Worm (Caenorhabditis elegans) whole organism, L1 larva: Measurements from ENCODE around the gene nhr-182.
A peak's percentile ranks its signal among the peaks of the same experiment; 100 is the strongest.

Source experiments
- C04F5.9 ChIP-seq: sonication (generic microtip); optimal IDR thresholded peaks from 2 replicates; lab custom pipeline; 2016; ENCODE audit warnings: missing genetic modification characterization, missing compliant biosample characterization
- F16B12.6 ChIP-seq: fragments of 150-350 bp; optimal IDR thresholded peaks from 2 replicates; lab custom pipeline; 2014; ENCODE audit warnings: missing biosample characterization, missing genetic modification characterization
- blmp-1 ChIP-seq: fragments of 150-350 bp; optimal IDR thresholded peaks from 2 replicates; lab custom pipeline; 2014; ENCODE audit warnings: missing biosample characterization, missing genetic modification characterization
- ceh-63 ChIP-seq: fragments of 200-800 bp; sonication (Bioruptor generic); optimal IDR thresholded peaks from 2 replicates; lab custom pipeline; 2018; ENCODE audit warnings: mild to moderate bottlenecking, missing genetic modification characterization, missing compliant biosample characterization
- ceh-82 ChIP-seq, 3 experiments: fragments of 150-350 bp in 1 of 3; sonication (generic microtip) in 2 of 3; optimal IDR thresholded peaks; 2 replicates each; lab custom pipeline; 2014 to 2017; ENCODE audit warnings: missing biosample characterization in 3 of 3, missing genetic modification characterization in 3 of 3
- ces-1 ChIP-seq: fragments of 150-350 bp; optimal IDR thresholded peaks from 2 replicates; lab custom pipeline; 2014; ENCODE audit warnings: missing biosample characterization, missing genetic modification reagents, missing genetic modification characterization
- dpl-1 ChIP-seq, 3 experiments: fragments of 150-350 bp in 2 of 3; sonication (generic microtip) in 1 of 3; optimal IDR thresholded peaks; 2 replicates each; lab custom pipeline; 2014 to 2017; ENCODE audit warnings: missing biosample characterization in 3 of 3, missing genetic modification characterization in 3 of 3, missing genetic modification reagents in 3 of 3
- efl-1 ChIP-seq, 4 experiments: fragments of 150-350 bp; optimal IDR thresholded peaks in 3 of 4; peaks in 1 of 4; 1 replicate in 1 of 4; 2 replicates in 3 of 4; lab custom pipeline; 2014; ENCODE audit warnings: missing biosample characterization in 2 of 4, missing genetic modification characterization in 2 of 4, missing genetic modification reagents in 2 of 4
- elt-2 ChIP-seq: sonication (generic microtip); optimal IDR thresholded peaks from 2 replicates; lab custom pipeline; 2016; ENCODE audit warnings: missing genetic modification characterization, mild to moderate bottlenecking, inconsistent platforms, missing compliant biosample characterization, missing genetic modification reagents
- elt-3 ChIP-seq, 6 experiments: fragments of 150-350 bp in 1 of 6; sonication (generic microtip); optimal IDR thresholded peaks; 2 replicates each; lab custom pipeline; 2017 to 2018; ENCODE audit warnings: missing biosample characterization in 6 of 6, missing genetic modification characterization in 6 of 6, inconsistent platforms in 1 of 6
- ets-5 ChIP-seq: fragments of 200-800 bp; sonication (Bioruptor generic); IDR thresholded peaks from 2 replicates; pipeline ENCODE4 v1.3.6; 2022; ENCODE audit warnings: missing genetic modification characterization, missing compliant biosample characterization
- fkh-4 ChIP-seq: sonication (generic microtip); optimal IDR thresholded peaks from 2 replicates; lab custom pipeline; 2016; ENCODE audit warnings: missing compliant biosample characterization, missing genetic modification characterization, borderline replicate concordance
- fkh-8 ChIP-seq: sonication (generic microtip); optimal IDR thresholded peaks from 2 replicates; lab custom pipeline; 2016; ENCODE audit warnings: mild to moderate bottlenecking, missing genetic modification characterization, missing compliant biosample characterization
- hlh-17 ChIP-seq: fragments of 200-800 bp; sonication (Bioruptor generic); optimal IDR thresholded peaks from 2 replicates; lab custom pipeline; 2018; ENCODE audit warnings: missing genetic modification characterization, mild to moderate bottlenecking, missing compliant biosample characterization, moderate library complexity, borderline replicate concordance
- hlh-4 ChIP-seq: sonication (generic microtip); optimal IDR thresholded peaks from 2 replicates; lab custom pipeline; 2016; ENCODE audit warnings: mild to moderate bottlenecking, missing genetic modification characterization, missing compliant biosample characterization
- isw-1 ChIP-seq: fragments of 200-800 bp; sonication (Bioruptor generic); IDR thresholded peaks from 2 replicates; pipeline ENCODE4 v1.3.6; 2022; ENCODE audit warnings: missing genetic modification characterization, missing compliant biosample characterization
- lin-15B ChIP-seq: fragments of 150-350 bp; sonication (generic microtip); optimal IDR thresholded peaks from 3 replicates; lab custom pipeline; 2014; ENCODE audit warnings: missing biosample characterization, missing genetic modification characterization
- lin-35 ChIP-seq, 2 experiments: fragments of 150-350 bp; optimal IDR thresholded peaks; 2 replicates each; lab custom pipeline; 2014; ENCODE audit warnings: missing biosample characterization in 2 of 2, missing genetic modification characterization in 2 of 2, missing genetic modification reagents in 2 of 2
- lir-3 ChIP-seq: sonication (generic microtip); optimal IDR thresholded peaks from 2 replicates; lab custom pipeline; 2016; ENCODE audit warnings: mild to moderate bottlenecking, missing genetic modification characterization, moderate library complexity, missing compliant biosample characterization; ENCODE audit not compliant: poor library complexity
- lsy-2 ChIP-seq, 2 experiments: fragments of 150-350 bp; optimal IDR thresholded peaks; 2 replicates each; lab custom pipeline; 2014; ENCODE audit warnings: missing biosample characterization in 2 of 2, missing genetic modification characterization in 2 of 2
- mep-1 ChIP-seq: fragments of 150-350 bp; optimal IDR thresholded peaks from 2 replicates; lab custom pipeline; 2014; ENCODE audit warnings: missing biosample characterization, missing genetic modification characterization
- nhr-11 ChIP-seq: fragments of 150-350 bp; optimal IDR thresholded peaks from 2 replicates; lab custom pipeline; 2014; ENCODE audit warnings: missing biosample characterization, missing genetic modification characterization
- nhr-20 ChIP-seq: sonication (generic microtip); optimal IDR thresholded peaks from 2 replicates; lab custom pipeline; 2016; ENCODE audit warnings: mild to moderate bottlenecking, missing genetic modification characterization, missing compliant biosample characterization
- nhr-47 ChIP-seq: sonication (generic microtip); optimal IDR thresholded peaks from 2 replicates; lab custom pipeline; 2016; ENCODE audit warnings: mild to moderate bottlenecking, missing genetic modification characterization, moderate library complexity, missing compliant biosample characterization
- nhr-71 ChIP-seq: sonication (generic microtip); optimal IDR thresholded peaks from 2 replicates; lab custom pipeline; 2016; ENCODE audit warnings: mild to moderate bottlenecking, missing genetic modification characterization, moderate library complexity, missing compliant biosample characterization
- nhr-76 ChIP-seq: sonication (generic microtip); optimal IDR thresholded peaks from 2 replicates; lab custom pipeline; 2017; ENCODE audit warnings: missing biosample characterization, missing genetic modification characterization
- nhr-85 ChIP-seq: sonication (generic microtip); peaks from one replicate; lab custom pipeline; 2016; ENCODE audit warnings: missing genetic modification characterization, inconsistent platforms, missing compliant biosample characterization
- pax-3 ChIP-seq: fragments of 200-800 bp; sonication (Bioruptor generic); optimal IDR thresholded peaks from 2 replicates; lab custom pipeline; 2018; ENCODE audit warnings: mild to moderate bottlenecking, missing genetic modification characterization, moderate library complexity, missing compliant biosample characterization
- pqm-1 ChIP-seq: sonication (generic microtip); optimal IDR thresholded peaks from 3 replicates; lab custom pipeline; 2017; ENCODE audit warnings: missing biosample characterization, missing genetic modification characterization
- rnt-1 ChIP-seq: sonication (generic microtip); optimal IDR thresholded peaks from 2 replicates; lab custom pipeline; 2016; ENCODE audit warnings: mild to moderate bottlenecking, missing genetic modification characterization, moderate library complexity, missing compliant biosample characterization
- skn-1 ChIP-seq: fragments of 150-350 bp; optimal IDR thresholded peaks from 2 replicates; lab custom pipeline; 2014; ENCODE audit warnings: missing biosample characterization, missing genetic modification characterization
- snpc-4 ChIP-seq: fragments of 150-350 bp; optimal IDR thresholded peaks from 2 replicates; lab custom pipeline; 2014; ENCODE audit warnings: missing biosample characterization, missing genetic modification characterization
- snu-23 ChIP-seq: sonication (generic microtip); optimal IDR thresholded peaks from 2 replicates; lab custom pipeline; 2016; ENCODE audit warnings: missing genetic modification characterization, missing compliant biosample characterization
- sptf-1 ChIP-seq: fragments of 150-350 bp; optimal IDR thresholded peaks from 2 replicates; lab custom pipeline; 2014; ENCODE audit warnings: missing biosample characterization, missing genetic modification characterization
- swsn-7 ChIP-seq: sonication (generic microtip); optimal IDR thresholded peaks from 2 replicates; lab custom pipeline; 2016; ENCODE audit warnings: missing genetic modification characterization, missing compliant biosample characterization
- unc-86 ChIP-seq: sonication (generic microtip); optimal IDR thresholded peaks from 2 replicates; lab custom pipeline; 2016; ENCODE audit warnings: missing genetic modification characterization, missing compliant biosample characterization
- vab-15 ChIP-seq: sonication (generic microtip); optimal IDR thresholded peaks from 2 replicates; lab custom pipeline; 2017; ENCODE audit warnings: missing genotype, mild to moderate bottlenecking, missing genetic modification characterization, missing compliant biosample characterization
- xbp-1 ChIP-seq: sonication (generic microtip); optimal IDR thresholded peaks from 2 replicates; lab custom pipeline; 2016; ENCODE audit warnings: missing genetic modification characterization, missing compliant biosample characterization
- zip-4 ChIP-seq: fragments of 200-800 bp; sonication (Bioruptor generic); optimal IDR thresholded peaks from 2 replicates; lab custom pipeline; 2018; ENCODE audit warnings: mild to moderate bottlenecking, missing genetic modification characterization, moderate library complexity, missing compliant biosample characterization

The nhr-182 gene

DNA sequence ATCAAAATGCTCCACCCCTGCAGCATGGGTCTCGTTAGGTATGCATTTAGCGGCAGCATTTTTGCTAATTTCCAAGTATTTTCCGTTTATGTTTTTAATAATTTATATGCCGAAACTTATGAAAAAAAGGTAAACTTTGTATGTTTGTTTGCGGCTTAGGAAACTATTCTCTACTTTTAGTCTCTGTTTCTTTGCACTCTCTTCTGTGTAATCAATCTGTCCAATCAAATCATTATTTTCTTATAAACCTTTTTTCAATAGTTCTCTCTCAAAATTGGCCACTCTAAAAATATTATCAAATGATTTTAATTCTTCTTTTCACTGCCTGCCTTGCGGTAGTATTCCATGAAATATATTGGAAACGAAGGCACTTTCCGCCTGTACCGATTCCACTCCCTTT is 21.7 kb downstream of the nhr-182 start:
- TF ChIP-seq isw-1 (no peak), xbp-1 (tag; lab: Kevin White, UChicago) (no peak), nhr-20 (tag; lab: Kevin White, UChicago) (peak; percentile 71), blmp-1 (tag; lab: Kevin White, UChicago) (no peak), hlh-4 (tag; lab: Kevin White, UChicago) (no peak), lin-15B (tag; lab: Kevin White, UChicago) (no peak), ces-1 (GFP tag; lab: Kevin White, UChicago) (no peak), rnt-1 (tag; lab: Kevin White, UChicago) (no peak), hlh-17 (GFP tag; lab: Kevin White, UChicago) (no peak), vab-15 (tag; lab: Kevin White, UChicago) (no peak), elt-3 (tag; optimal IDR thresholded peaks at IDR 0.05; lab: Kevin White, UChicago) (peak in 2 of 6 experiments; percentile 5 to 74), pax-3 (tag; lab: Kevin White, UChicago) (no peak), pqm-1 (tag; lab: Kevin White, UChicago) (no peak), nhr-85 (no peak), ets-5 (no peak), lin-35 (GFP tag; optimal IDR thresholded peaks at IDR 0.05; lab: Kevin White, UChicago) (peak in 1 of 2 experiments; percentile 23), skn-1 (tag; lab: Kevin White, UChicago) (no peak), nhr-11 (tag; lab: Kevin White, UChicago) (no peak), sptf-1 (tag; lab: Kevin White, UChicago) (no peak), zip-4 (GFP tag; lab: Kevin White, UChicago) (no peak), C04F5.9 (tag; lab: Kevin White, UChicago) (no peak), snpc-4 (tag; lab: Kevin White, UChicago) (no peak), elt-2 (tag; lab: Kevin White, UChicago) (no peak)

ce11 chrV:2235848-2236247 is 23.9 kb downstream of the nhr-182 start, which contains the start of gene cyp-33C4:
cyp-33C4 (plus strand) TSS chrV:2236140.
- TF ChIP-seq lin-35 (GFP tag; optimal IDR thresholded peaks at IDR 0.05; lab: Kevin White, UChicago) (peak in 1 of 2 experiments; percentile 35), nhr-47 (tag; lab: Kevin White, UChicago) (peak; percentile 33), unc-86 (tag; lab: Kevin White, UChicago) (no peak), nhr-76 (tag; lab: Kevin White, UChicago) (no peak), F16B12.6 (tag; lab: Kevin White, UChicago) (no peak), dpl-1 (GFP tag; optimal IDR thresholded peaks at IDR 0.05; lab: Kevin White, UChicago) (peak in 1 of 3 experiments; percentile 26), blmp-1 (tag; lab: Kevin White, UChicago) (peak; percentile 80), nhr-20 (tag; lab: Kevin White, UChicago) (peak; percentile 86), mep-1 (tag; lab: Kevin White, UChicago) (peak; percentile 13), ceh-63 (GFP tag; lab: Kevin White, UChicago) (no peak), efl-1 (optimal IDR thresholded peaks at IDR 0.05; lab: Kevin White, UChicago) (peak; percentile 26 to 48), efl-1 (GFP tag; optimal IDR thresholded peaks at IDR 0.05 in 1 of 2; lab: Kevin White, UChicago) (peak; percentile 13 to 82), swsn-7 (tag; lab: Kevin White, UChicago) (peak; percentile 34), zip-4 (GFP tag; lab: Kevin White, UChicago) (no peak), snu-23 (peak; percentile 60), elt-2 (tag; lab: Kevin White, UChicago) (peak; percentile 18), fkh-8 (tag; lab: Kevin White, UChicago) (peak; percentile 55), nhr-71 (tag; lab: Kevin White, UChicago) (peak; percentile 58), lir-3 (tag; lab: Kevin White, UChicago) (no peak), lsy-2 (tag; optimal IDR thresholded peaks at IDR 0.05; lab: Kevin White, UChicago) (peak in 1 of 2 experiments; percentile 42), fkh-4 (tag; lab: Kevin White, UChicago) (no peak), ceh-82 (tag; optimal IDR thresholded peaks at IDR 0.05; lab: Kevin White, UChicago) (peak in 1 of 3 experiments; percentile 20)
